Fruit fly (Drosophila melanogaster) whole organism, adult: ENCODE data around the gene mfrn.

ENCODE experiments used
- Crg-1 ChIP-seq: fragments of 200-800 bp; sonication (Bioruptor generic); optimal IDR thresholded peaks from 2 replicates; lab custom pipeline; 2016; ENCODE audit warnings: missing biosample characterization, missing genetic modification characterization
- kay ChIP-seq: fragments of 200-800 bp; sonication (Bioruptor generic); peaks from one replicate; lab custom pipeline; 2016; ENCODE audit warnings: missing biosample characterization, missing genetic modification characterization, borderline replicate concordance
- ovo ChIP-seq: fragments of 200-800 bp; sonication (Bioruptor generic); optimal IDR thresholded peaks from 2 replicates; lab custom pipeline; 2016; ENCODE audit warnings: missing biosample characterization, missing genetic modification characterization
- tj ChIP-seq: fragments of 200-800 bp; sonication (Bioruptor generic); optimal IDR thresholded peaks from 3 replicates; lab custom pipeline; 2017; ENCODE audit warnings: missing biosample characterization, mild to moderate bottlenecking, missing genetic modification characterization, moderate library complexity

- TF ChIP-seq tj (GFP tag; lab: Kevin White, UChicago) (peak; percentile 64), Crg-1 (GFP tag; lab: Kevin White, UChicago) (no peak), ovo (GFP tag; lab: Kevin White, UChicago) (no peak), kay (GFP tag; lab: Kevin White, UChicago) (peak; percentile 68)
Measured at dm6 chr3R:27988647-27989430, 41.0 kb upstream of the mfrn start.
